Worm (Caenorhabditis elegans) whole organism, L4 larva: ENCODE results near the gene C37H5.14.

Experiments
- D1046.2 ChIP-seq: fragments of 200-800 bp; sonication (Bioruptor generic); IDR thresholded peaks from 2 replicates; pipeline ENCODE4 v1.3.6; 2022; ENCODE audit warnings: missing genetic modification characterization, missing compliant biosample characterization
- F44E2.7 ChIP-seq: fragments of 200-800 bp; sonication (Bioruptor generic); IDR thresholded peaks from 2 replicates; pipeline ENCODE4 v2.1.2; 2022; ENCODE audit warnings: missing genetic modification characterization, missing compliant biosample characterization
- F49E8.2 ChIP-seq: sonication (generic microtip); optimal IDR thresholded peaks from 2 replicates; lab custom pipeline; 2016; ENCODE audit warnings: missing compliant biosample characterization, mild to moderate bottlenecking, missing genetic modification characterization, borderline replicate concordance
- R02D3.7 ChIP-seq: fragments of 150-350 bp; sonication (generic microtip); optimal IDR thresholded peaks from 3 replicates; lab custom pipeline; 2014; ENCODE audit warnings: missing biosample characterization, missing genetic modification characterization
- T20F7.1 ChIP-seq: fragments of 200-800 bp; sonication (Bioruptor generic); optimal IDR thresholded peaks from 2 replicates; lab custom pipeline; 2018; ENCODE audit warnings: mild to moderate bottlenecking, missing genetic modification characterization, missing compliant biosample characterization
- T26A8.4 ChIP-seq: fragments of 200-800 bp; sonication (Bioruptor generic); IDR thresholded peaks from 2 replicates; pipeline ENCODE4 v1.3.6; 2022; ENCODE audit warnings: missing genetic modification characterization, missing compliant biosample characterization
- Y48G9A.11 ChIP-seq: fragments of 200-800 bp; sonication (Bioruptor generic); IDR thresholded peaks from 2 replicates; pipeline ENCODE4 v1.3.6; 2022; ENCODE audit warnings: missing genetic modification reagents, missing genetic modification characterization, missing compliant biosample characterization
- Y5F2A.4 ChIP-seq: fragments of 200-800 bp; sonication (Bioruptor generic); optimal IDR thresholded peaks from 2 replicates; lab custom pipeline; 2018; ENCODE audit warnings: mild to moderate bottlenecking, missing genetic modification characterization, missing compliant biosample characterization
- ama-1 ChIP-seq: fragments of 150-350 bp; optimal IDR thresholded peaks from 2 replicates; lab custom pipeline; 2014; ENCODE audit warnings: inconsistent platforms, mixed read lengths
- arid-1 ChIP-seq: fragments of 200-800 bp; sonication (Bioruptor generic); conservative IDR thresholded peaks from 2 replicates; pipeline ENCODE4 v1.3.6; 2022; ENCODE audit warnings: missing genetic modification reagents, missing genetic modification characterization, missing compliant biosample characterization
- ceh-20 ChIP-seq: fragments of 200-800 bp; sonication (Bioruptor generic); IDR thresholded peaks from 2 replicates; pipeline ENCODE4 v1.3.6; 2022; ENCODE audit warnings: missing genetic modification reagents, missing genetic modification characterization, missing compliant biosample characterization
- ceh-28 ChIP-seq: fragments of 150-350 bp; optimal IDR thresholded peaks from 2 replicates; lab custom pipeline; 2014; ENCODE audit warnings: missing biosample characterization, missing genetic modification reagents, missing genetic modification characterization
- ceh-44 ChIP-seq: fragments of 200-800 bp; sonication (Bioruptor generic); IDR thresholded peaks from 2 replicates; pipeline ENCODE4 v1.3.6; 2022; ENCODE audit warnings: missing genetic modification reagents, missing genetic modification characterization, missing compliant biosample characterization
- ceh-62 ChIP-seq: sonication (generic microtip); optimal IDR thresholded peaks from 2 replicates; lab custom pipeline; 2017; ENCODE audit warnings: missing biosample characterization, missing genetic modification characterization
- ceh-82 ChIP-seq: sonication (generic microtip); optimal IDR thresholded peaks from 2 replicates; lab custom pipeline; 2017; ENCODE audit warnings: missing biosample characterization, missing genetic modification characterization
- daf-12 ChIP-seq: fragments of 150-350 bp; optimal IDR thresholded peaks from 2 replicates; lab custom pipeline; 2014; ENCODE audit warnings: missing biosample characterization, missing genetic modification reagents, missing genetic modification characterization
- daf-16 ChIP-seq, 3 experiments: sonication (generic microtip); optimal IDR thresholded peaks; 2 replicates each; lab custom pipeline; 2016 to 2017; ENCODE audit warnings: missing genetic modification characterization in 3 of 3, missing genetic modification reagents in 3 of 3, mild to moderate bottlenecking in 2 of 3, missing compliant biosample characterization in 2 of 3, missing biosample characterization in 1 of 3, moderate library complexity in 1 of 3
- daf-8 ChIP-seq: fragments of 200-800 bp; sonication (Bioruptor generic); IDR thresholded peaks from 2 replicates; pipeline ENCODE4 v1.3.6; 2022; ENCODE audit warnings: missing genetic modification characterization, missing compliant biosample characterization
- dmd-8 ChIP-seq: fragments of 200-800 bp; sonication (Bioruptor generic); IDR thresholded peaks from 2 replicates; pipeline ENCODE4 v1.3.6; 2022; ENCODE audit warnings: missing genetic modification characterization, missing compliant biosample characterization
- dpl-1 ChIP-seq: fragments of 150-350 bp; optimal IDR thresholded peaks from 2 replicates; lab custom pipeline; 2014; ENCODE audit warnings: missing biosample characterization, missing genetic modification reagents, missing genetic modification characterization
- duxl-1 ChIP-seq: sonication (generic microtip); optimal IDR thresholded peaks from 2 replicates; lab custom pipeline; 2016; ENCODE audit warnings: mild to moderate bottlenecking, missing genetic modification characterization, moderate library complexity, missing compliant biosample characterization; ENCODE audit not compliant: poor library complexity
- hlh-11 ChIP-seq: fragments of 200-800 bp; sonication (Bioruptor generic); optimal IDR thresholded peaks from 2 replicates; lab custom pipeline; 2018; ENCODE audit warnings: mild to moderate bottlenecking, missing genetic modification characterization, missing compliant biosample characterization
- hmg-1.1 ChIP-seq: fragments of 200-800 bp; sonication (Bioruptor generic); IDR thresholded peaks from 2 replicates; pipeline ENCODE4 v1.3.6; 2022; ENCODE audit warnings: missing genetic modification reagents, missing genetic modification characterization, missing compliant biosample characterization
- lim-7 ChIP-seq: fragments of 200-800 bp; sonication (Bioruptor generic); IDR thresholded peaks from 2 replicates; pipeline ENCODE4 v1.3.6; 2022; ENCODE audit warnings: missing genetic modification characterization, missing compliant biosample characterization
- lin-13 ChIP-seq: fragments of 150-350 bp; optimal IDR thresholded peaks from 2 replicates; lab custom pipeline; 2014; ENCODE audit warnings: missing biosample characterization, missing genetic modification reagents, missing genetic modification characterization
- lin-15B ChIP-seq: fragments of 150-350 bp; sonication (generic microtip); optimal IDR thresholded peaks from 3 replicates; lab custom pipeline; 2014; ENCODE audit warnings: missing biosample characterization, missing genetic modification characterization
- lin-29 ChIP-seq: fragments of 200-800 bp; sonication (Bioruptor generic); IDR thresholded peaks from 2 replicates; pipeline ENCODE4 v1.3.6; 2022; ENCODE audit warnings: missing genetic modification reagents, missing genetic modification characterization, missing compliant biosample characterization
- lsy-2 ChIP-seq, 2 experiments: fragments of 150-350 bp in 1 of 2; sonication (generic microtip) in 1 of 2; optimal IDR thresholded peaks; 2 replicates each; lab custom pipeline; 2014 to 2017; ENCODE audit warnings: missing biosample characterization in 2 of 2, missing genetic modification characterization in 2 of 2
- madf-9 ChIP-seq: fragments of 200-800 bp; sonication (Bioruptor generic); conservative IDR thresholded peaks from 2 replicates; pipeline ENCODE4 v1.3.6; 2022; ENCODE audit warnings: missing genetic modification reagents, missing genetic modification characterization, missing compliant biosample characterization
- mep-1 ChIP-seq: fragments of 150-350 bp; sonication (generic microtip); optimal IDR thresholded peaks from 3 replicates; lab custom pipeline; 2014; ENCODE audit warnings: missing biosample characterization, missing genetic modification characterization
- mes-2 ChIP-seq: sonication (generic microtip); optimal IDR thresholded peaks from 2 replicates; lab custom pipeline; 2016; ENCODE audit warnings: missing genotype, mild to moderate bottlenecking, missing genetic modification characterization, missing compliant biosample characterization; ENCODE audit not compliant: poor library complexity, severe bottlenecking
- mxl-3 ChIP-seq: fragments of 200-800 bp; sonication (Bioruptor generic); optimal IDR thresholded peaks from 2 replicates; lab custom pipeline; 2018; ENCODE audit warnings: mild to moderate bottlenecking, missing genetic modification characterization, missing compliant biosample characterization
- nhr-102 ChIP-seq: sonication (generic microtip); optimal IDR thresholded peaks from 2 replicates; lab custom pipeline; 2016; ENCODE audit warnings: mild to moderate bottlenecking, missing genetic modification characterization, moderate library complexity, missing compliant biosample characterization
- nhr-11 ChIP-seq: fragments of 150-350 bp; optimal IDR thresholded peaks from 2 replicates; lab custom pipeline; 2014; ENCODE audit warnings: missing biosample characterization, missing genetic modification characterization
- nhr-237 ChIP-seq: sonication (generic microtip); optimal IDR thresholded peaks from 2 replicates; lab custom pipeline; 2017; ENCODE audit warnings: missing biosample characterization, missing genetic modification characterization
- nhr-42 ChIP-seq: fragments of 200-800 bp; sonication (Bioruptor generic); IDR thresholded peaks from 2 replicates; pipeline ENCODE4 v1.3.6; 2022; ENCODE audit warnings: missing genetic modification characterization, missing compliant biosample characterization
- nhr-6 ChIP-seq: fragments of 150-350 bp; optimal IDR thresholded peaks from 2 replicates; lab custom pipeline; 2014; ENCODE audit warnings: missing biosample characterization, missing genetic modification characterization
- nhr-77 ChIP-seq: fragments of 150-350 bp; optimal IDR thresholded peaks from 2 replicates; lab custom pipeline; 2014; ENCODE audit warnings: missing biosample characterization, missing genetic modification characterization
- pqm-1 ChIP-seq: sonication (generic microtip); optimal IDR thresholded peaks from 2 replicates; lab custom pipeline; 2017; ENCODE audit warnings: missing biosample characterization, missing genetic modification characterization
- rbr-2 ChIP-seq: sonication (generic microtip); optimal IDR thresholded peaks from 2 replicates; lab custom pipeline; 2016; ENCODE audit warnings: missing genotype, missing genetic modification characterization, missing compliant biosample characterization
- sdz-12 ChIP-seq: fragments of 200-800 bp; sonication (Bioruptor generic); optimal IDR thresholded peaks from 2 replicates; lab custom pipeline; 2018; ENCODE audit warnings: mild to moderate bottlenecking, missing genetic modification characterization, missing compliant biosample characterization
- spr-1 ChIP-seq: sonication (generic microtip); optimal IDR thresholded peaks from 2 replicates; lab custom pipeline; 2016; ENCODE audit warnings: mild to moderate bottlenecking, missing genetic modification characterization, missing compliant biosample characterization
- spr-3 ChIP-seq: fragments of 200-800 bp; sonication (Bioruptor generic); optimal IDR thresholded peaks from 2 replicates; lab custom pipeline; 2018; ENCODE audit warnings: mild to moderate bottlenecking, missing genetic modification characterization, missing compliant biosample characterization
- unc-39 ChIP-seq: sonication (generic microtip); optimal IDR thresholded peaks from 2 replicates; lab custom pipeline; 2017; ENCODE audit warnings: missing biosample characterization, missing genetic modification characterization
- unc-62 ChIP-seq, 3 experiments: fragments of 150-350 bp in 1 of 3; sonication (generic microtip); optimal IDR thresholded peaks in 2 of 3; peaks in 1 of 3; 1 replicate in 1 of 3; 2 replicates in 2 of 3; lab custom pipeline; 2014 to 2017; ENCODE audit warnings: missing biosample characterization in 3 of 3, missing genetic modification characterization in 3 of 3, missing genetic modification reagents in 3 of 3, missing genotype in 1 of 3
- vab-7 ChIP-seq: fragments of 200-800 bp; sonication (Bioruptor generic); IDR thresholded peaks from 2 replicates; pipeline ENCODE4 v1.3.6; 2022; ENCODE audit warnings: missing genetic modification reagents, missing genetic modification characterization, missing compliant biosample characterization
- zfp-3 ChIP-seq: fragments of 200-800 bp; sonication (Bioruptor generic); conservative IDR thresholded peaks from 2 replicates; pipeline ENCODE4 v1.3.6; 2022; ENCODE audit warnings: missing genetic modification reagents, missing genetic modification characterization, missing compliant biosample characterization
- zip-11 ChIP-seq: fragments of 200-800 bp; sonication (Bioruptor generic); IDR thresholded peaks from 2 replicates; pipeline ENCODE4 v1.3.6; 2022; ENCODE audit warnings: missing genetic modification characterization, missing compliant biosample characterization
- ztf-7 ChIP-seq: fragments of 150-350 bp; optimal IDR thresholded peaks from 2 replicates; lab custom pipeline; 2014; ENCODE audit warnings: missing biosample characterization, missing genetic modification characterization

Gene C37H5.14

DNA sequence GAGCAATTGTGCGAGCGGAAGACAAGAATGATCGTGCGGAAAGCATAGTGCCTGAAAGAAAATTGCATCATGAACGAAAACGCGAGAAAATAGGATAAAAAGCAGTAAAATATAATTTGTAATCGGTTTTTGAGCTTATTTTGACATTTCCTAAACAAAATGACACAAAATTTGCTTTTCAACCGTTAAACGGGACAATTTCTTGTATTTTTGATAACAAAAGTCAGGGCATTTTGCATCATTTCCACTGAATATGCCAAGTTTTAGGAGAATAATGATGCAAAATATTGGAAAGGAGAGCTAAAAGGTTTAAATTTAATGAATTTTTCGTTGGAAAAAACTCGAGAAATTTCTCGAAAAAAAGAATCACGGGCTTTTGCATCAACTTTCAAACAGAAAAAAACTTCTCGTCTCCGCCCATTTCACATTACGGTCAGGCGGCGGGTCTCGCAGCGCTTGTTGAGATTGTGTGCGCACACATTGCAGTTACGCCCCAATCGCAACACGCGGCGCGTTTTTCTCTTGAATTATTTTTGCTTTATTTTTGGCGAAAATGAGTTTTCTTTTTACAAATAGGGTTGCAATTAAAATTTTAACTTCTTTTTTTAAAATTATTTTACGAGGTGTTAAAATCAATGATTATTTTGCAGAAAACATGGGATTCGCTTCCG, 7.3 kb downstream of the C37H5.14 start, which contains the start of the genes hsp-6 and C37H5.5:
hsp-6 (minus strand) TSS at position 51 of the 671 bp plus-strand sequence.
C37H5.5 (plus strand) TSS at position 651 of the 671 bp plus-strand sequence.
- TF ChIP-seq nhr-237 (no peak), madf-9 (GFP tag; lab: Robert Waterston, UW) (0 out of 2 replicates have a peak, but pooled peaks have one; percentile 25), ceh-44 (GFP tag; lab: Robert Waterston, UW) (peak; percentile 23; the same call in 1 of the 2 replicates), lsy-2 (tag; optimal IDR thresholded peaks at IDR 0.05; lab: Kevin White, UChicago) (peak; percentile 54 to 93), rbr-2 (tag; lab: Kevin White, UChicago) (peak; percentile 75), mes-2 (tag; lab: Kevin White, UChicago) (peak; percentile 92), ceh-62 (tag; lab: Kevin White, UChicago) (no peak), ama-1 (peak; percentile 26), Y48G9A.11 (GFP tag; lab: Robert Waterston, UW) (no peak), D1046.2 (no peak), nhr-102 (peak; percentile 59), daf-8 (GFP tag; lab: Robert Waterston, UW) (no peak), R02D3.7 (tag; lab: Kevin White, UChicago) (no peak), spr-1 (tag; lab: Kevin White, UChicago) (peak; percentile 70), unc-39 (no peak), vab-7 (0 out of 2 replicates have a peak, but pooled peaks have one; percentile 36), unc-62 (GFP tag; optimal IDR thresholded peaks at IDR 0.05 in 1 of 2; lab: Kevin White, UChicago) (peak in 1 of 2 experiments; percentile 36), unc-62 (tag; optimal IDR thresholded peaks at IDR 0.05; lab: Kevin White, UChicago) (no peak), ceh-82 (tag; lab: Kevin White, UChicago) (no peak), mep-1 (peak; percentile 92), dmd-8 (GFP tag; lab: Robert Waterston, UW) (no peak), mxl-3 (peak; percentile 24), ztf-7 (tag; lab: Kevin White, UChicago) (peak; percentile 27), arid-1 (peak; percentile 59; the same call in 1 of the 2 replicates), dpl-1 (GFP tag; lab: Kevin White, UChicago) (peak; percentile 69), zfp-3 (GFP tag; lab: Robert Waterston, UW) (peak; percentile 41; the same call in 1 of the 2 replicates), spr-3 (GFP tag; lab: Kevin White, UChicago) (peak; percentile 7), zip-11 (GFP tag; lab: Robert Waterston, UW) (no peak), F49E8.2 (tag; lab: Kevin White, UChicago) (peak; percentile 36), hmg-1.1 (GFP tag; lab: Robert Waterston, UW) (peak; percentile 76), lim-7 (no peak), pqm-1 (tag; lab: Kevin White, UChicago) (no peak), T20F7.1 (no peak), ceh-20 (GFP tag; lab: Robert Waterston, UW) (peak; percentile 66; the same call in 1 of the 2 replicates), lin-15B (tag; lab: Kevin White, UChicago) (no peak), lin-29 (GFP tag; lab: Robert Waterston, UW) (no peak), F44E2.7 (GFP tag; lab: Robert Waterston, UW) (no peak), daf-16 (GFP tag; optimal IDR thresholded peaks at IDR 0.05; lab: Kevin White, UChicago) (peak in 1 of 2 experiments; percentile 24), daf-16 (tag; optimal IDR thresholded peaks at IDR 0.05; lab: Kevin White, UChicago) (peak; percentile 56), duxl-1 (tag; lab: Kevin White, UChicago) (peak; percentile 40), daf-12 (tag; lab: Kevin White, UChicago) (no peak), nhr-77 (tag; lab: Kevin White, UChicago) (peak; percentile 79), Y5F2A.4 (no peak), hlh-11 (tag; lab: Kevin White, UChicago) (peak; percentile 87), sdz-12 (GFP tag; lab: Kevin White, UChicago) (no peak), nhr-42 (GFP tag; lab: Robert Waterston, UW) (peak; percentile 64; the same call in 1 of the 2 replicates), T26A8.4 (GFP tag; lab: Robert Waterston, UW) (peak; percentile 68), nhr-11 (tag; lab: Kevin White, UChicago) (peak; percentile 18), nhr-6 (tag; lab: Kevin White, UChicago) (peak; percentile 88), lin-13 (GFP tag; lab: Kevin White, UChicago) (peak; percentile 86), ceh-28 (tag; lab: Kevin White, UChicago) (no peak)
